Fruit fly (Drosophila melanogaster) whole organism, embryonic: Measurements from ENCODE around the gene CG1317.

Experiments used
- ATbp ChIP-seq: fragments of 200-800 bp; sonication (Bioruptor generic); optimal IDR thresholded peaks from 2 replicates; lab custom pipeline; 2017; ENCODE audit warnings: missing biosample characterization, mild to moderate bottlenecking, missing genetic modification characterization, missing genetic modification reagents
- Atf6 ChIP-seq: fragments of 200-800 bp; sonication (Bioruptor generic); IDR thresholded peaks from 2 replicates; pipeline ENCODE4 v1.3.6; 2022; ENCODE audit warnings: missing biosample characterization, missing genetic modification characterization
- B-H1 ChIP-seq: fragments of 200-800 bp; sonication (Bioruptor generic); IDR thresholded peaks from 3 replicates; pipeline ENCODE4 v1.3.6; 2022; ENCODE audit warnings: missing biosample characterization, missing genetic modification characterization
- Bgb ChIP-seq: fragments of 200-800 bp; sonication (Bioruptor generic); IDR thresholded peaks from 2 replicates; pipeline ENCODE4 v1.3.6; 2022; ENCODE audit warnings: missing biosample characterization, missing genetic modification characterization; ENCODE audit not compliant: partially characterized antibody
- CG10147 ChIP-seq: fragments of 200-800 bp; sonication (Bioruptor generic); optimal IDR thresholded peaks from 2 replicates; lab custom pipeline; 2019; ENCODE audit warnings: missing biosample characterization, mild to moderate bottlenecking, missing genetic modification characterization, moderate library complexity
- CG10209 ChIP-seq: fragments of 200-800 bp; sonication (Bioruptor generic); optimal IDR thresholded peaks from 3 replicates; lab custom pipeline; 2017; ENCODE audit warnings: missing biosample characterization, mild to moderate bottlenecking, missing genetic modification characterization, missing genetic modification reagents
- CG10543 ChIP-seq: fragments of 200-800 bp; sonication (Bioruptor generic); optimal IDR thresholded peaks from 3 replicates; lab custom pipeline; 2017; ENCODE audit warnings: missing biosample characterization, mild to moderate bottlenecking, missing genetic modification characterization, moderate library complexity
- CG10654 ChIP-seq: fragments of 200-800 bp; sonication (Bioruptor generic); optimal IDR thresholded peaks from 2 replicates; lab custom pipeline; 2016; ENCODE audit warnings: missing biosample characterization, missing genetic modification characterization
- CG12104 ChIP-seq: fragments of 200-800 bp; sonication (Bioruptor generic); optimal IDR thresholded peaks from 3 replicates; lab custom pipeline; 2016; ENCODE audit warnings: missing biosample characterization, missing genetic modification characterization
- CG12299 ChIP-seq: fragments of 200-800 bp; sonication (Bioruptor generic); optimal IDR thresholded peaks from 2 replicates; lab custom pipeline; 2018; ENCODE audit warnings: missing biosample characterization, mild to moderate bottlenecking, missing genetic modification characterization
- CG1233 ChIP-seq: fragments of 200-800 bp; sonication (Bioruptor generic); optimal IDR thresholded peaks from 4 replicates; lab custom pipeline; 2018; ENCODE audit warnings: missing biosample characterization, mild to moderate bottlenecking, missing genetic modification characterization
- CG12769 ChIP-seq: fragments of 200-800 bp; sonication (Bioruptor generic); optimal IDR thresholded peaks from 2 replicates; lab custom pipeline; 2019; ENCODE audit warnings: missing biosample characterization, mild to moderate bottlenecking, missing genetic modification characterization, moderate library complexity
- CG13296 ChIP-seq: fragments of 200-800 bp; sonication (Bioruptor generic); optimal IDR thresholded peaks from 3 replicates; lab custom pipeline; 2018; ENCODE audit warnings: missing biosample characterization, mild to moderate bottlenecking, missing genetic modification characterization
- CG15269 ChIP-seq: fragments of 200-800 bp; sonication (Bioruptor generic); optimal IDR thresholded peaks from 2 replicates; lab custom pipeline; 2018; ENCODE audit warnings: missing biosample characterization, mild to moderate bottlenecking, missing genetic modification characterization, moderate library complexity
- CG1529 ChIP-seq: fragments of 200-800 bp; sonication (Bioruptor generic); optimal IDR thresholded peaks from 3 replicates; lab custom pipeline; 2018; ENCODE audit warnings: missing biosample characterization, missing genetic modification characterization
- CG1647 ChIP-seq: fragments of 200-800 bp; sonication (Bioruptor generic); optimal IDR thresholded peaks from 3 replicates; lab custom pipeline; 2016; ENCODE audit warnings: missing biosample characterization, missing genetic modification characterization
- CG17385 ChIP-seq: fragments of 200-800 bp; sonication (Bioruptor generic); optimal IDR thresholded peaks from 3 replicates; lab custom pipeline; 2018; ENCODE audit warnings: missing biosample characterization, mild to moderate bottlenecking, missing genetic modification characterization
- CG18262 ChIP-seq: fragments of 200-800 bp; optimal IDR thresholded peaks from 3 replicates; lab custom pipeline; 2019; ENCODE audit warnings: missing biosample characterization, mild to moderate bottlenecking, missing genetic modification characterization, moderate library complexity
- CG2120 ChIP-seq: fragments of 200-800 bp; sonication (Bioruptor generic); optimal IDR thresholded peaks from 3 replicates; lab custom pipeline; 2016; ENCODE audit warnings: missing biosample characterization, missing genetic modification characterization
- CG2202 ChIP-seq: fragments of 200-800 bp; sonication (Bioruptor generic); optimal IDR thresholded peaks from 2 replicates; lab custom pipeline; 2018; ENCODE audit warnings: missing biosample characterization, mild to moderate bottlenecking, missing genetic modification characterization
- CG2678 ChIP-seq: fragments of 200-800 bp; sonication (Bioruptor generic); optimal IDR thresholded peaks from 3 replicates; lab custom pipeline; 2019; ENCODE audit warnings: missing biosample characterization, mild to moderate bottlenecking, missing genetic modification characterization, moderate library complexity
- CG31441 ChIP-seq: fragments of 200-800 bp; sonication (Bioruptor generic); IDR thresholded peaks from 2 replicates; pipeline ENCODE4 v1.3.6; 2022; ENCODE audit warnings: missing biosample characterization, missing genetic modification characterization
- CG33213 ChIP-seq: fragments of 200-800 bp; sonication (Bioruptor generic); optimal IDR thresholded peaks from 3 replicates; lab custom pipeline; 2016; ENCODE audit warnings: missing biosample characterization, missing genetic modification characterization
- CG8281 ChIP-seq: fragments of 200-800 bp; sonication (Bioruptor generic); optimal IDR thresholded peaks from 2 replicates; lab custom pipeline; 2018; ENCODE audit warnings: missing biosample characterization, mild to moderate bottlenecking, missing genetic modification characterization, moderate library complexity
- D19B ChIP-seq: fragments of 200-800 bp; sonication (Bioruptor generic); optimal IDR thresholded peaks from 2 replicates; lab custom pipeline; 2017; ENCODE audit warnings: missing biosample characterization, mild to moderate bottlenecking, missing genetic modification characterization
- Ets65A ChIP-seq: fragments of 200-800 bp; sonication (Bioruptor generic); peaks from one replicate; lab custom pipeline; 2016; ENCODE audit warnings: missing biosample characterization, missing genetic modification characterization
- HLHmδ ChIP-seq: fragments of 200-800 bp; sonication (Bioruptor generic); optimal IDR thresholded peaks from 2 replicates; lab custom pipeline; 2018; ENCODE audit warnings: missing biosample characterization, mild to moderate bottlenecking, missing genetic modification characterization, moderate library complexity
- Mes4 ChIP-seq: fragments of 200-800 bp; sonication (Bioruptor generic); optimal IDR thresholded peaks from 2 replicates; lab custom pipeline; 2016; ENCODE audit warnings: missing biosample characterization, missing genetic modification characterization
- Pdp1 ChIP-seq, 2 experiments: fragments of 200-800 bp; sonication (Bioruptor generic); optimal IDR thresholded peaks; 3 replicates each; lab custom pipeline; 2016; ENCODE audit warnings: missing biosample characterization in 2 of 2, missing genetic modification characterization in 2 of 2, mild to moderate bottlenecking in 1 of 2, moderate library complexity in 1 of 2
- Rfx ChIP-seq: fragments of 200-800 bp; sonication (Bioruptor generic); IDR thresholded peaks from 2 replicates; pipeline ENCODE4 v1.3.6; 2022; ENCODE audit warnings: missing biosample characterization, missing genetic modification characterization
- ac ChIP-seq: fragments of 200-800 bp; sonication (Bioruptor generic); optimal IDR thresholded peaks from 3 replicates; lab custom pipeline; 2017; ENCODE audit warnings: missing biosample characterization, mild to moderate bottlenecking, missing genetic modification characterization
- amos ChIP-seq: fragments of 200-800 bp; sonication (Bioruptor generic); IDR thresholded peaks from 2 replicates; pipeline ENCODE4 v1.3.6; 2022; ENCODE audit warnings: missing biosample characterization, missing genetic modification characterization; ENCODE audit not compliant: partially characterized antibody
- ap ChIP-seq: fragments of 200-800 bp; sonication (Bioruptor generic); IDR thresholded peaks from 2 replicates; pipeline ENCODE4 v1.3.6; 2022; ENCODE audit warnings: missing biosample characterization, missing genetic modification characterization
- br ChIP-seq: fragments of >200 bp; optimal IDR thresholded peaks from 2 replicates; lab custom pipeline; 2017
- crol ChIP-seq: fragments of 200-800 bp; sonication (Bioruptor generic); IDR thresholded peaks from 2 replicates; pipeline ENCODE4 v1.3.6; 2022; ENCODE audit warnings: missing biosample characterization, missing genetic modification characterization
- en ChIP-seq: fragments of 200-800 bp; sonication (Bioruptor generic); optimal IDR thresholded peaks from 2 replicates; lab custom pipeline; 2016; ENCODE audit warnings: missing biosample characterization, missing genetic modification characterization
- ewg ChIP-seq: fragments of 200-800 bp; sonication (Bioruptor generic); optimal IDR thresholded peaks from 3 replicates; lab custom pipeline; 2017; ENCODE audit warnings: mild to moderate bottlenecking, missing biosample characterization, missing genetic modification reagents, missing genetic modification characterization
- exex ChIP-seq: fragments of 200-800 bp; sonication (Bioruptor generic); optimal IDR thresholded peaks from 4 replicates; lab custom pipeline; 2018; ENCODE audit warnings: missing biosample characterization, mild to moderate bottlenecking, missing genetic modification characterization, moderate library complexity
- ftz-f1 ChIP-seq: fragments of 200-800 bp; sonication (Bioruptor generic); optimal IDR thresholded peaks from 2 replicates; lab custom pipeline; 2016; ENCODE audit warnings: missing biosample characterization, missing genetic modification characterization
- gce ChIP-seq: fragments of 200-800 bp; sonication (Bioruptor generic); IDR thresholded peaks from 3 replicates; pipeline ENCODE4 v1.3.6; 2022; ENCODE audit warnings: missing biosample characterization, missing genetic modification characterization
- gem ChIP-seq: fragments of 200-800 bp; sonication (Bioruptor generic); optimal IDR thresholded peaks from 2 replicates; lab custom pipeline; 2019; ENCODE audit warnings: missing biosample characterization, mild to moderate bottlenecking, missing genetic modification characterization, moderate library complexity
- gt ChIP-seq: fragments of 200-800 bp; sonication (Bioruptor generic); IDR thresholded peaks from 2 replicates; pipeline ENCODE4 v1.3.6; 2022; ENCODE audit warnings: missing biosample characterization, missing genetic modification characterization
- ham ChIP-seq: fragments of 200-800 bp; sonication (Bioruptor generic); IDR thresholded peaks from 2 replicates; pipeline ENCODE4 v1.3.6; 2022; ENCODE audit warnings: missing biosample characterization, missing genetic modification characterization
- ind ChIP-seq: fragments of 200-800 bp; sonication (Bioruptor generic); optimal IDR thresholded peaks from 3 replicates; lab custom pipeline; 2016; ENCODE audit warnings: missing biosample characterization, missing genetic modification characterization
- nau ChIP-seq: fragments of 200-800 bp; sonication (Bioruptor generic); optimal IDR thresholded peaks from 3 replicates; lab custom pipeline; 2017; ENCODE audit warnings: missing biosample characterization, mild to moderate bottlenecking, missing genetic modification characterization, missing genetic modification reagents
- peb ChIP-seq: fragments of 200-800 bp; sonication (Bioruptor generic); IDR thresholded peaks from 2 replicates; pipeline ENCODE4 v1.3.6; 2022; ENCODE audit warnings: missing biosample characterization, missing genetic modification characterization
- sc ChIP-seq, 3 experiments: fragments of >200 bp in 2 of 3; fragments of 200-800 bp in 1 of 3; sonication (Bioruptor generic) in 1 of 3; optimal IDR thresholded peaks; 2 replicates in 2 of 3; 3 replicates in 1 of 3; lab custom pipeline; 2017; ENCODE audit warnings: mild to moderate bottlenecking in 1 of 3, missing biosample characterization in 1 of 3, missing genetic modification characterization in 1 of 3, missing genetic modification reagents in 1 of 3
- sisA ChIP-seq: fragments of 200-800 bp; sonication (Bioruptor generic); IDR thresholded peaks from 2 replicates; pipeline ENCODE4 v1.3.6; 2022; ENCODE audit warnings: missing biosample characterization, missing genetic modification characterization
- sr ChIP-seq: fragments of 200-800 bp; sonication (Bioruptor generic); IDR thresholded peaks from 3 replicates; pipeline ENCODE4 v1.3.6; 2022; ENCODE audit warnings: missing biosample characterization, missing genetic modification characterization
- ssp ChIP-seq: fragments of 200-800 bp; sonication (Bioruptor generic); IDR thresholded peaks from 2 replicates; pipeline ENCODE4 v1.3.6; 2022; ENCODE audit warnings: missing biosample characterization, missing genetic modification characterization

CG1317 gene

DNA sequence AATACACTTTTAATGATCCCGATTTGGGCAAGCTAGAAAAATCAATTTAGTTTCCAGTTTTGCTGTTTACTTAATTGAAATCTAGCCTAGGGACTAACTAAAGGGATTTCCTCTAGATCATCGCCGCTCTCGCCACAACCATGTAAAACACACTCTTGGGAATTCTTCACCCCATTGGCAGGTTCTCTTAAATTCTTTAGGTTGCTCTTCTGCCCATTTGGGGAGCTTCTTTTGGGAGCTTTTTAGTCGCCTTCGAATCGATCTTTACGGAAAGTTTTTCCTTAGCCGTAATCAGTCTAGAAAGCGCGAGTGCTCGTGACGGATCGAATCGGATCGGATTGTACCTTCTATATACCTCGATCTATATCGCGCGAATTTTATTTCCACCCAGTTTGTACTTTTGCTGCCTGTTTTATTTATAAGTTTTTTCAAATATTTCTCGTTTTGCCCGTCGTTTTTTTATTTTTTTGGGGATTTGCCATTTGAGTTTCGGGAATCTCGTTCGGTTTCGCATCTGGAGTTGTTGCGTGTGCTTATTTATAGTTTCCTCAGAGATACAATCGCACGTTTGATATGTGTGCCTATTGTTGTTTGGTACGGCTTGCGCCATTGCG lies 28.6 kb upstream of the CG1317 start (continued):
- TF ChIP-seq Ets65A (GFP tag; lab: Kevin White, UChicago), result peak; percentile 55
- no peak for TF ChIP-seq CG2202 (tag; lab: Kevin White, UChicago)
- no peak for TF ChIP-seq sc (optimal IDR thresholded peaks at IDR 0.05; lab: Kevin White, UChicago)
- TF ChIP-seq sc (GFP tag; optimal IDR thresholded peaks at IDR 0.05; lab: Kevin White, UChicago), result no peak
- TF ChIP-seq Mes4 (GFP tag; lab: Kevin White, UChicago), result no peak
- 0 out of 2 replicates have a peak, but pooled peaks have one; percentile 7 for TF ChIP-seq Rfx (GFP tag; lab: Robert Waterston, UW)
- TF ChIP-seq nau, result no peak
- TF ChIP-seq br (lab: Kevin White, UChicago), result no peak
- TF ChIP-seq CG12769, result peak; percentile 62
- TF ChIP-seq CG8281 (tag; lab: Kevin White, UChicago), result no peak
- no peak for TF ChIP-seq CG10147 (GFP tag; lab: Kevin White, UChicago)
- TF ChIP-seq en (GFP tag; lab: Kevin White, UChicago), result no peak
- TF ChIP-seq CG17385, result no peak
- TF ChIP-seq exex (tag; lab: Kevin White, UChicago), result peak; percentile 45
- no peak for TF ChIP-seq gce
- TF ChIP-seq ac (GFP tag; lab: Kevin White, UChicago), result no peak
- no peak for TF ChIP-seq ham (GFP tag; lab: Robert Waterston, UW)
- no peak for TF ChIP-seq ewg (GFP tag; lab: Kevin White, UChicago)
- TF ChIP-seq Atf6, result no peak
- TF ChIP-seq CG10543 (GFP tag; lab: Kevin White, UChicago), result peak; percentile 18
- no peak for TF ChIP-seq ssp (GFP tag; lab: Robert Waterston, UW)
- peak; percentile 46 for TF ChIP-seq ftz-f1 (GFP tag; lab: Kevin White, UChicago)
- no peak for TF ChIP-seq sr (GFP tag; lab: Robert Waterston, UW)
- TF ChIP-seq CG13296 (GFP tag; lab: Kevin White, UChicago), result no peak
- TF ChIP-seq Pdp1 (GFP tag; optimal IDR thresholded peaks at IDR 0.05; lab: Kevin White, UChicago), result peak in 1 of 2 experiments; percentile 41
- TF ChIP-seq CG10209 (GFP tag; lab: Kevin White, UChicago), result no peak

DNA sequence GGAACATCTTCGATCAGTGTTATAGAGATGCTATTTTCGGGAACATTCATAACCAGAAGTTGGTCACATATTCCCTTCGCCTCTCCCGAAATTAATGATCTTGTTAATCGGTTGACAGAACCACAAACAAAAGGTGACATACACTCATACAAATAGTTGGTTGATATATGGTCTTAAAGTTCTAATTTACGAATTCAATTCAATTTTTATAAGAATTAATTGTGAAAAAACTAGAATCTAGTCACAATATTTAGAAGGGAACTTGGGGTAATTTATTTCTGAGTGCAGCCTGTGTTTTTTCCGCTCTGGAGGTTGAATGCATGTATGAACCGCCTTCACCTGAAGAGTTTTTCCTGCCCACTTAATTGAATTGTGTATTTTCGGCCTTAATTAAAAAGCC lies 28.0 kb upstream of the CG1317 start:
- TF ChIP-seq CG1647 (GFP tag; lab: Kevin White, UChicago) (no peak), CG33213 (GFP tag; lab: Kevin White, UChicago) (no peak), CG2120 (GFP tag; lab: Kevin White, UChicago) (no peak), CG15269 (tag; lab: Kevin White, UChicago) (no peak), CG18262 (tag; lab: Kevin White, UChicago) (peak; percentile 18), D19B (GFP tag; lab: Kevin White, UChicago) (no peak), Bgb (GFP tag; lab: Robert Waterston, UW) (no peak), ATbp (GFP tag; lab: Kevin White, UChicago) (peak; percentile 4), CG12104 (no peak), peb (GFP tag; lab: Robert Waterston, UW) (no peak), CG1529 (no peak), HLHmδ (GFP tag; lab: Kevin White, UChicago) (no peak), ewg (GFP tag; lab: Kevin White, UChicago) (no peak), gt (no peak), ind (GFP tag; lab: Kevin White, UChicago) (no peak), B-H1 (GFP tag; lab: Robert Waterston, UW) (no peak), CG31441 (GFP tag; lab: Robert Waterston, UW) (peak; percentile 38), ap (GFP tag; lab: Robert Waterston, UW) (peak; percentile 39; the same call in 1 of the 2 replicates), CG10654 (no peak), amos (GFP tag; lab: Robert Waterston, UW) (no peak), CG2678 (tag; lab: Kevin White, UChicago) (peak; percentile 12), crol (GFP tag; lab: Robert Waterston, UW) (no peak), gem (peak; percentile 52), CG12299 (tag; lab: Kevin White, UChicago) (no peak), sisA (GFP tag; lab: Robert Waterston, UW) (0 out of 2 replicates have a peak, but pooled peaks have one; percentile 13), CG1233 (GFP tag; lab: Kevin White, UChicago) (no peak)
